Worm (Caenorhabditis elegans): ENCODE data around the gene tag-244.

Gene tag-244

ce11 chrIV:1595802-1596201 is 45.1 kb downstream of the tag-244 start, which contains the start of gene npp-8 (continued):
- peak; percentile 90 for TF ChIP-seq sma-3 (GFP tag; optimal IDR thresholded peaks at IDR 0.05)
- TF ChIP-seq sma-9 (GFP tag; optimal IDR thresholded peaks at IDR 0.05), result no peak
- TF ChIP-seq sma-9 (tag; optimal IDR thresholded peaks at IDR 0.05), result no peak
- TF ChIP-seq dmd-4 (tag; optimal IDR thresholded peaks at IDR 0.05), result no peak
- no peak for TF ChIP-seq R02D3.7 (tag; optimal IDR thresholded peaks at IDR 0.05)
- TF ChIP-seq lin-11 (tag; optimal IDR thresholded peaks at IDR 0.05), result peak; percentile 86
- TF ChIP-seq unc-39 (tag; optimal IDR thresholded peaks at IDR 0.05), result no peak
- TF ChIP-seq aly-2 (tag; optimal IDR thresholded peaks at IDR 0.05), result no peak
- TF ChIP-seq elt-3 (tag; optimal IDR thresholded peaks at IDR 0.05), result no peak
- peak; percentile 48 for TF ChIP-seq zag-1 (tag; optimal IDR thresholded peaks at IDR 0.05)
- TF ChIP-seq snpc-4 (tag; optimal IDR thresholded peaks at IDR 0.05), result peak; percentile 48
- peak; percentile 81 for TF ChIP-seq ztf-4 (tag; optimal IDR thresholded peaks at IDR 0.05)
- TF ChIP-seq mdl-1 (tag; optimal IDR thresholded peaks at IDR 0.05), result peak in 1 of 2 experiments; percentile 55
- TF ChIP-seq ZK546.5 (tag; optimal IDR thresholded peaks at IDR 0.05), result no peak
- peak; percentile 23 for TF ChIP-seq egl-27 (tag; optimal IDR thresholded peaks at IDR 0.05)
- no peak for TF ChIP-seq nhr-10 (tag; optimal IDR thresholded peaks at IDR 0.05)
- TF ChIP-seq nhr-237 (tag; optimal IDR thresholded peaks at IDR 0.05), result no peak

DNA sequence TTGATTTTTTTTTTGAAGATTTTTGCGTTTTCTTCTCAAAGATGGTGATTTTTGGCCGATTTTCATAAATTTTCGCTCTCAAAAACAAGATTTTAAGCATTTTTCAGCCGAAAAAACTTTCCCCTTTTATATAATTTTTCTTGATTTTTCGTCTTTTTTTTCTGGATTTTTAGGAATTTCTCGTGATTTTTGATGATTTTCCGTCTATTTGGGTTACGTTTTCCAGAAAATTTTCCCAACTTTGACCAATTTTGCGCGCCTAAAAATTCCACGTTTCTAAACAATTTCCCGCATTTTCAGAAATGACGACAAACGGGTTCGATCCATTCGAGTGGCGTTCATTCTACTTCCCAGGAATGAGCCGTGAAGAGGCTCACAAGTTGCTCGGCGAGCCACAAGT is 46.3 kb downstream of the tag-244 start, which contains the start of gene ced-2:
Gene ced-2 (plus strand): TSS at position 301 of the 400 bp plus-strand sequence.
- TF ChIP-seq elt-1 (tag; optimal IDR thresholded peaks at IDR 0.05) (no peak), unc-39 (tag; optimal IDR thresholded peaks at IDR 0.05) (no peak), alr-1 (tag; optimal IDR thresholded peaks at IDR 0.05) (no peak), nhr-129 (tag; optimal IDR thresholded peaks at IDR 0.05) (no peak), zag-1 (tag; optimal IDR thresholded peaks at IDR 0.05) (no peak), sem-4 (tag; optimal IDR thresholded peaks at IDR 0.05) (no peak), C34F6.9 (tag; optimal IDR thresholded peaks at IDR 0.05) (no peak)

- TF ChIP-seq Y55F3AM.14 (GFP tag; optimal IDR thresholded peaks at IDR 0.05), result no peak
- no peak for TF ChIP-seq fos-1 (tag; optimal IDR thresholded peaks at IDR 0.05)
- TF ChIP-seq snpc-4 (tag; optimal IDR thresholded peaks at IDR 0.05), result no peak
- TF ChIP-seq R02D3.7 (tag; optimal IDR thresholded peaks at IDR 0.05), result no peak
- TF ChIP-seq F13H6.1 (tag; optimal IDR thresholded peaks at IDR 0.05), result no peak
- no peak for TF ChIP-seq mdl-1 (tag; optimal IDR thresholded peaks at IDR 0.05)
- TF ChIP-seq lin-13 (GFP tag; optimal IDR thresholded peaks at IDR 0.05), result no peak
- TF ChIP-seq blmp-1 (tag; optimal IDR thresholded peaks at IDR 0.05; ENCODE audit: insufficient read depth), result no peak
- no peak for TF ChIP-seq elt-1 (tag; optimal IDR thresholded peaks at IDR 0.05)
- TF ChIP-seq lsy-2 (tag; optimal IDR thresholded peaks at IDR 0.05), result no peak
- no peak for TF ChIP-seq unc-62 (GFP tag; optimal IDR thresholded peaks at IDR 0.05)
Measured at ce11 chrIV:1600784-1601183, 50.1 kb downstream of the tag-244 start.

- no peak for TF ChIP-seq lsy-2 (tag; optimal IDR thresholded peaks at IDR 0.05)
- no peak for TF ChIP-seq nhr-11 (tag; optimal IDR thresholded peaks at IDR 0.05)
- no peak for TF ChIP-seq nhr-12 (tag; optimal IDR thresholded peaks at IDR 0.05)
- TF ChIP-seq ceh-16 (tag; optimal IDR thresholded peaks at IDR 0.05), result no peak
- no peak for TF ChIP-seq mbf-1 (tag; optimal IDR thresholded peaks at IDR 0.05)
- TF ChIP-seq nhr-25 (tag; optimal IDR thresholded peaks at IDR 0.05), result no peak
- TF ChIP-seq nhr-10 (tag; optimal IDR thresholded peaks at IDR 0.05), result no peak
- no peak for TF ChIP-seq ZK546.5 (tag; optimal IDR thresholded peaks at IDR 0.05)
Measured at ce11 chrIV:1601357-1601756, 50.7 kb downstream of the tag-244 start, which contains the start of gene set-23. Gene set-23, plus strand, starts transcription at chrIV:1601657.

Measured in whole organism, L2 larva.